Fruit fly (Drosophila melanogaster): ENCODE results near the gene CG14304.

The CG14304 gene

dm6 chr3R:18667659-18668248, 46.6 kb upstream of the CG14304 start, which contains the start of gene CG31229 (continued):
- TF ChIP-seq Oli (tag; optimal IDR thresholded peaks at IDR 0.05) (no peak), sens-2 (GFP tag; IDR thresholded peaks at IDR 0.05) (no peak), vnd (GFP tag; IDR thresholded peaks at IDR 0.05; ENCODE audit: partially characterized antibody) (no peak), Doc3 (GFP tag; IDR thresholded peaks at IDR 0.05; ENCODE audit: partially characterized antibody) (0 out of 3 replicates have a peak, but pooled peaks have one; percentile 34), CG7963 (GFP tag; IDR thresholded peaks at IDR 0.05; ENCODE audit: partially characterized antibody) (no peak), MBD-R2 (GFP tag; IDR thresholded peaks at IDR 0.05) (peak; percentile 90), inv (GFP tag; IDR thresholded peaks at IDR 0.05; ENCODE audit: partially characterized antibody) (peak; percentile 24; the same call in 1 of the 2 replicates), CG8944 (GFP tag; optimal IDR thresholded peaks at IDR 0.05) (no peak), zfh1 (GFP tag; IDR thresholded peaks at IDR 0.05) (no peak), Xrp1 (GFP tag; IDR thresholded peaks at IDR 0.05) (no peak)

dm6 chr3R:18665061-18665460, 43.9 kb upstream of the CG14304 start, which contains the start of gene CG31231:
CG31231 (plus strand) TSS chr3R:18665361.
- no peak for TF ChIP-seq CG6654 (GFP tag; optimal IDR thresholded peaks at IDR 0.05)
- TF ChIP-seq CG9876 (GFP tag; optimal IDR thresholded peaks at IDR 0.05), result no peak
- TF ChIP-seq Hmr (GFP tag; optimal IDR thresholded peaks at IDR 0.05), result no peak
- TF ChIP-seq btn (GFP tag; optimal IDR thresholded peaks at IDR 0.05), result no peak
- TF ChIP-seq CG33557 (GFP tag; optimal IDR thresholded peaks at IDR 0.05), result no peak
- no peak for TF ChIP-seq Scr (GFP tag; IDR thresholded peaks at IDR 0.05; ENCODE audit: partially characterized antibody)
- TF ChIP-seq hkb (optimal IDR thresholded peaks at IDR 0.05), result no peak
- no peak for TF ChIP-seq hkb (GFP tag; IDR thresholded peaks at IDR 0.05)
- TF ChIP-seq ro (GFP tag; IDR thresholded peaks at IDR 0.05), result no peak
- TF ChIP-seq CG15073 (GFP tag; optimal IDR thresholded peaks at IDR 0.05), result no peak
- TF ChIP-seq CG34376 (GFP tag; optimal IDR thresholded peaks at IDR 0.05), result no peak
- TF ChIP-seq E2f2 (GFP tag; IDR thresholded peaks at IDR 0.05), result no peak
- TF ChIP-seq Lpt (GFP tag; optimal IDR thresholded peaks at IDR 0.05), result no peak
- TF ChIP-seq CG3281 (GFP tag; optimal IDR thresholded peaks at IDR 0.05), result no peak
- TF ChIP-seq tio (GFP tag; optimal IDR thresholded peaks at IDR 0.05), result no peak
- no peak for TF ChIP-seq esg (GFP tag; conservative IDR thresholded peaks at IDR 0.05)
- TF ChIP-seq lbe (GFP tag; optimal IDR thresholded peaks at IDR 0.05), result no peak
- TF ChIP-seq fd96Cb (tag; optimal IDR thresholded peaks at IDR 0.05), result no peak
- TF ChIP-seq CG1792 (GFP tag; optimal IDR thresholded peaks at IDR 0.05), result no peak
- no peak for TF ChIP-seq Nf-YB (GFP tag; optimal IDR thresholded peaks at IDR 0.05)

dm6 chr3R:18663525-18663924, 42.4 kb upstream of the CG14304 start, which contains the start of the genes Cpsf73 and Gos28:
Cpsf73 (minus strand) TSS chr3R:18663552.
Gos28 (plus strand) TSS chr3R:18663738.
- TF ChIP-seq CG6683 (GFP tag; optimal IDR thresholded peaks at IDR 0.05) (no peak), Hsf (GFP tag; optimal IDR thresholded peaks at IDR 0.05) (peak; percentile 0), CG15011 (GFP tag; optimal IDR thresholded peaks at IDR 0.05) (no peak), mld (GFP tag; IDR thresholded peaks at IDR 0.05; ENCODE audit: partially characterized antibody) (no peak), ash1 (GFP tag; optimal IDR thresholded peaks at IDR 0.05) (no peak), bsh (GFP tag; optimal IDR thresholded peaks at IDR 0.05) (peak in 1 of 2 experiments; percentile 1), Hmx (GFP tag; optimal IDR thresholded peaks at IDR 0.05) (no peak), cato (GFP tag; optimal IDR thresholded peaks at IDR 0.05; ENCODE audit: borderline replicate concordance) (no peak), vfl (GFP tag; optimal IDR thresholded peaks at IDR 0.05) (peak; percentile 34), CG12155 (GFP tag; optimal IDR thresholded peaks at IDR 0.05) (no peak), zfh2 (GFP tag; optimal IDR thresholded peaks at IDR 0.05) (no peak), Hr39 (optimal IDR thresholded peaks at IDR 0.05) (no peak), CG7963 (GFP tag; IDR thresholded peaks at IDR 0.05; ENCODE audit: partially characterized antibody) (no peak), HmgD (GFP tag; optimal IDR thresholded peaks at IDR 0.05) (no peak), dan (GFP tag; IDR thresholded peaks at IDR 0.05) (no peak), Oli (tag; optimal IDR thresholded peaks at IDR 0.05) (no peak), Nf-YB (GFP tag; optimal IDR thresholded peaks at IDR 0.05) (no peak), sqz (GFP tag; optimal IDR thresholded peaks at IDR 0.05) (no peak), pum (GFP tag; optimal IDR thresholded peaks at IDR 0.05) (peak; percentile 38), CG31365 (tag; optimal IDR thresholded peaks at IDR 0.05) (no peak), knrl (GFP tag; IDR thresholded peaks at IDR 0.05; ENCODE audit: partially characterized antibody) (peak; percentile 61; the same call in 2 of the 3 replicates), seq (GFP tag; IDR thresholded peaks at IDR 0.05) (no peak)
